Worm (Caenorhabditis elegans) whole organism, young adult: ENCODE measurements around the gene C36B7.1.

Experiments
- D2030.7 ChIP-seq: fragments of 200-800 bp; sonication (Bioruptor generic); IDR thresholded peaks from 2 replicates; pipeline ENCODE4 v1.3.6; 2022; ENCODE audit warnings: missing genetic modification reagents, missing genetic modification characterization, missing compliant biosample characterization
- ama-1 ChIP-seq, 3 experiments: fragments of 150-350 bp in 1 of 3; sonication (generic microtip) in 2 of 3; optimal IDR thresholded peaks; 2 replicates each; lab custom pipeline; 2014 to 2018; ENCODE audit warnings: missing biosample characterization in 2 of 3, missing genetic modification characterization in 2 of 3, missing genetic modification reagents in 2 of 3
- efl-1 ChIP-seq: fragments of 150-350 bp; optimal IDR thresholded peaks from 2 replicates; lab custom pipeline; 2014; ENCODE audit warnings: missing biosample characterization, missing genetic modification reagents, missing genetic modification characterization
- lag-1 ChIP-seq: fragments of 200-800 bp; sonication (Bioruptor generic); IDR thresholded peaks from 2 replicates; pipeline ENCODE4 v1.3.6; 2022; ENCODE audit warnings: missing genetic modification reagents, missing genetic modification characterization, missing compliant biosample characterization
- madf-8 ChIP-seq: fragments of 200-800 bp; sonication (Bioruptor generic); conservative IDR thresholded peaks from 2 replicates; pipeline ENCODE4 v1.3.6; 2022; ENCODE audit warnings: missing genetic modification reagents, missing genetic modification characterization, missing compliant biosample characterization
- nhr-179 ChIP-seq: sonication (generic microtip); optimal IDR thresholded peaks from 2 replicates; lab custom pipeline; 2016; ENCODE audit warnings: mild to moderate bottlenecking, missing genetic modification characterization, missing compliant biosample characterization
- nhr-27 ChIP-seq: fragments of 200-800 bp; sonication (Bioruptor generic); optimal IDR thresholded peaks from 2 replicates; lab custom pipeline; 2018; ENCODE audit warnings: mild to moderate bottlenecking, missing genetic modification characterization, moderate library complexity, missing compliant biosample characterization
- repo-1 ChIP-seq: sonication (generic microtip); optimal IDR thresholded peaks from 2 replicates; lab custom pipeline; 2017; ENCODE audit warnings: mild to moderate bottlenecking, missing genetic modification characterization, missing compliant biosample characterization

- TF ChIP-seq nhr-179, result no peak
- TF ChIP-seq D2030.7, result no peak
- TF ChIP-seq efl-1 (GFP tag; lab: Kevin White, UChicago), result no peak
- TF ChIP-seq ama-1 (optimal IDR thresholded peaks at IDR 0.05; lab: Kevin White, UChicago), result no peak
- TF ChIP-seq ama-1 (GFP tag; optimal IDR thresholded peaks at IDR 0.05; lab: Kevin White, UChicago), result no peak
- no peak for TF ChIP-seq lag-1 (GFP tag; lab: Robert Waterston, UW)
- no peak for TF ChIP-seq repo-1 (tag; lab: Kevin White, UChicago)
- TF ChIP-seq nhr-27 (tag; lab: Kevin White, UChicago), result no peak
- TF ChIP-seq madf-8 (GFP tag; lab: Robert Waterston, UW), result no peak
These were observed 4.2 kb downstream of the C36B7.1 start, which contains the start of gene hen-1 for ce11 chrX:7116896-7117295.
